Fruit fly (Drosophila melanogaster): ENCODE measurements around the gene CG14218.

DNA sequence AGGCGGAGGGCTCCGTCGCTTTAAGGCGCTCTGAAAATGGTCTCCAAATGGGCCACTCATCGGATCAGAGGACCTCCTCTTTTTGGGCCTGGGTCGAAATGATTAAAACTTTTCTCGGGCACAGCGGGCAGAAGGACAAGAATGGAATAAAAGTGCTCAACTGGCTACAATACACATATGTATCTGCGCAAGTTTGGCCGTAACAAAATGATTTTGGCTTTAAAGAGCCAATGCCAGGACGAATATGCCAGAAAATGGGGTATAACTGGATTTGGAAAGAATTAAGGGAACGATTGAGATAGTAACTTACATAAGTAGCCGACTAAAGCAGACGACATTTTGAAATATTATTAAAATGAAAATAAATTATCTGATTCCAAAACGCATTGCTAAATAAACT lies 34.4 kb downstream of the CG14218 start, which contains the start of gene CG32532:
- TF ChIP-seq Hr78 (GFP tag; optimal IDR thresholded peaks at IDR 0.05) (no peak), rgr (GFP tag; optimal IDR thresholded peaks at IDR 0.05) (no peak), lola (GFP tag; optimal IDR thresholded peaks at IDR 0.05) (no peak)

Measured in whole organism, wandering third instar larva.